Worm (Caenorhabditis elegans) whole organism, L4 larva: ENCODE results near the gene Y39D8A.1.

Experiments
- F26F4.8 ChIP-seq: fragments of 200-800 bp; sonication (Bioruptor generic); conservative IDR thresholded peaks from 2 replicates; pipeline ENCODE4 v1.3.6; 2022; ENCODE audit warnings: missing genetic modification characterization, missing compliant biosample characterization
- F44E2.7 ChIP-seq: fragments of 200-800 bp; sonication (Bioruptor generic); IDR thresholded peaks from 2 replicates; pipeline ENCODE4 v2.1.2; 2022; ENCODE audit warnings: missing genetic modification characterization, missing compliant biosample characterization
- R02D3.7 ChIP-seq: fragments of 150-350 bp; sonication (generic microtip); optimal IDR thresholded peaks from 3 replicates; lab custom pipeline; 2014; ENCODE audit warnings: missing biosample characterization, missing genetic modification characterization
- T26A8.4 ChIP-seq: fragments of 200-800 bp; sonication (Bioruptor generic); IDR thresholded peaks from 2 replicates; pipeline ENCODE4 v1.3.6; 2022; ENCODE audit warnings: missing genetic modification characterization, missing compliant biosample characterization
- Y105C5A.15 ChIP-seq: fragments of 200-800 bp; sonication (Bioruptor generic); IDR thresholded peaks from 2 replicates; pipeline ENCODE4 v1.3.6; 2022; ENCODE audit warnings: missing genetic modification characterization, missing compliant biosample characterization
- Y5F2A.4 ChIP-seq: fragments of 200-800 bp; sonication (Bioruptor generic); optimal IDR thresholded peaks from 2 replicates; lab custom pipeline; 2018; ENCODE audit warnings: mild to moderate bottlenecking, missing genetic modification characterization, missing compliant biosample characterization
- Y75B8A.6 ChIP-seq: fragments of 200-800 bp; sonication (Bioruptor generic); IDR thresholded peaks from 2 replicates; pipeline ENCODE4 v1.3.6; 2022; ENCODE audit warnings: missing genetic modification reagents, missing genetic modification characterization, missing compliant biosample characterization
- ZK546.5 ChIP-seq, 2 experiments: sonication (generic microtip); optimal IDR thresholded peaks; 2 replicates each; lab custom pipeline; 2017; ENCODE audit warnings: missing biosample characterization in 2 of 2, missing genetic modification characterization in 2 of 2
- ama-1 ChIP-seq: fragments of 150-350 bp; optimal IDR thresholded peaks from 2 replicates; lab custom pipeline; 2014; ENCODE audit warnings: inconsistent platforms, mixed read lengths
- arid-1 ChIP-seq: fragments of 200-800 bp; sonication (Bioruptor generic); conservative IDR thresholded peaks from 2 replicates; pipeline ENCODE4 v1.3.6; 2022; ENCODE audit warnings: missing genetic modification reagents, missing genetic modification characterization, missing compliant biosample characterization
- ceh-28 ChIP-seq: fragments of 150-350 bp; optimal IDR thresholded peaks from 2 replicates; lab custom pipeline; 2014; ENCODE audit warnings: missing biosample characterization, missing genetic modification reagents, missing genetic modification characterization
- ceh-62 ChIP-seq: sonication (generic microtip); optimal IDR thresholded peaks from 2 replicates; lab custom pipeline; 2017; ENCODE audit warnings: missing biosample characterization, missing genetic modification characterization
- ceh-82 ChIP-seq: sonication (generic microtip); optimal IDR thresholded peaks from 2 replicates; lab custom pipeline; 2017; ENCODE audit warnings: missing biosample characterization, missing genetic modification characterization
- daf-12 ChIP-seq: fragments of 150-350 bp; optimal IDR thresholded peaks from 2 replicates; lab custom pipeline; 2014; ENCODE audit warnings: missing biosample characterization, missing genetic modification reagents, missing genetic modification characterization
- dmd-6 ChIP-seq: fragments of 200-800 bp; sonication (Bioruptor generic); IDR thresholded peaks from 2 replicates; pipeline ENCODE4 v1.3.6; 2022; ENCODE audit warnings: missing genetic modification reagents, missing genetic modification characterization, missing compliant biosample characterization
- dmd-8 ChIP-seq: fragments of 200-800 bp; sonication (Bioruptor generic); IDR thresholded peaks from 2 replicates; pipeline ENCODE4 v1.3.6; 2022; ENCODE audit warnings: missing genetic modification characterization, missing compliant biosample characterization
- dpl-1 ChIP-seq: fragments of 150-350 bp; optimal IDR thresholded peaks from 2 replicates; lab custom pipeline; 2014; ENCODE audit warnings: missing biosample characterization, missing genetic modification reagents, missing genetic modification characterization
- egl-43 ChIP-seq: fragments of 200-800 bp; sonication (Bioruptor generic); IDR thresholded peaks from 2 replicates; pipeline ENCODE4 v1.3.6; 2022; ENCODE audit warnings: missing genetic modification reagents, missing genetic modification characterization, missing compliant biosample characterization
- fkh-10 ChIP-seq: fragments of 150-350 bp; optimal IDR thresholded peaks from 2 replicates; lab custom pipeline; 2014; ENCODE audit warnings: missing biosample characterization, missing genetic modification reagents, missing genetic modification characterization
- hlh-11 ChIP-seq: fragments of 200-800 bp; sonication (Bioruptor generic); optimal IDR thresholded peaks from 2 replicates; lab custom pipeline; 2018; ENCODE audit warnings: mild to moderate bottlenecking, missing genetic modification characterization, missing compliant biosample characterization
- hlh-30 ChIP-seq: sonication (generic microtip); optimal IDR thresholded peaks from 2 replicates; lab custom pipeline; 2017; ENCODE audit warnings: antibody characterized with exemption, mild to moderate bottlenecking, missing genetic modification characterization, missing compliant biosample characterization; ENCODE audit not compliant: insufficient read depth
- hmg-1.1 ChIP-seq: fragments of 200-800 bp; sonication (Bioruptor generic); IDR thresholded peaks from 2 replicates; pipeline ENCODE4 v1.3.6; 2022; ENCODE audit warnings: missing genetic modification reagents, missing genetic modification characterization, missing compliant biosample characterization
- jun-1 ChIP-seq: fragments of 150-350 bp; optimal IDR thresholded peaks from 2 replicates; lab custom pipeline; 2014; ENCODE audit warnings: missing biosample characterization, missing genetic modification reagents, missing genetic modification characterization
- lin-1 ChIP-seq: fragments of 200-800 bp; sonication (Bioruptor generic); IDR thresholded peaks from 2 replicates; pipeline ENCODE4 v1.3.6; 2022; ENCODE audit warnings: missing genetic modification reagents, missing genetic modification characterization, missing compliant biosample characterization
- lin-38 ChIP-seq: fragments of 200-800 bp; sonication (Bioruptor generic); IDR thresholded peaks from 2 replicates; pipeline ENCODE4 v1.3.6; 2022; ENCODE audit warnings: missing genetic modification reagents, missing genetic modification characterization, missing compliant biosample characterization
- lir-3 ChIP-seq: sonication (generic microtip); optimal IDR thresholded peaks from 2 replicates; lab custom pipeline; 2016; ENCODE audit warnings: mild to moderate bottlenecking, missing genetic modification characterization, missing compliant biosample characterization
- madf-5 ChIP-seq, 2 experiments: fragments of 200-800 bp; sonication (Bioruptor generic); IDR thresholded peaks; 2 replicates each; pipeline ENCODE4 v1.3.6; 2022; ENCODE audit warnings: missing compliant biosample characterization in 2 of 2, missing genetic modification characterization in 2 of 2
- mdl-1 ChIP-seq, 2 experiments: fragments of 150-350 bp in 1 of 2; sonication (generic microtip) in 1 of 2; optimal IDR thresholded peaks; 2 replicates each; lab custom pipeline; 2014 to 2017; ENCODE audit warnings: missing biosample characterization in 2 of 2, missing genetic modification characterization in 2 of 2
- mdt-29 ChIP-seq: fragments of 200-800 bp; sonication (Bioruptor generic); IDR thresholded peaks from 2 replicates; pipeline ENCODE4 v1.3.6; 2022; ENCODE audit warnings: missing genetic modification reagents, missing genetic modification characterization, missing compliant biosample characterization
- nhr-10 ChIP-seq: fragments of 150-350 bp; optimal IDR thresholded peaks from 2 replicates; lab custom pipeline; 2014; ENCODE audit warnings: missing biosample characterization, missing genetic modification characterization
- nhr-102 ChIP-seq: sonication (generic microtip); optimal IDR thresholded peaks from 2 replicates; lab custom pipeline; 2016; ENCODE audit warnings: mild to moderate bottlenecking, missing genetic modification characterization, moderate library complexity, missing compliant biosample characterization
- nhr-111 ChIP-seq: fragments of 200-800 bp; sonication (Bioruptor generic); optimal IDR thresholded peaks from 2 replicates; lab custom pipeline; 2018; ENCODE audit warnings: mild to moderate bottlenecking, missing genetic modification characterization, missing compliant biosample characterization
- nhr-25 ChIP-seq: sonication (generic microtip); optimal IDR thresholded peaks from 2 replicates; lab custom pipeline; 2017; ENCODE audit warnings: missing genetic modification characterization, mild to moderate bottlenecking, missing compliant biosample characterization, antibody characterized with exemption, moderate library complexity, borderline replicate concordance; ENCODE audit not compliant: insufficient read depth
- nhr-28 ChIP-seq: fragments of 150-350 bp; optimal IDR thresholded peaks from 2 replicates; lab custom pipeline; 2014; ENCODE audit warnings: missing biosample characterization, missing genetic modification characterization
- nhr-6 ChIP-seq: fragments of 150-350 bp; optimal IDR thresholded peaks from 2 replicates; lab custom pipeline; 2014; ENCODE audit warnings: missing biosample characterization, missing genetic modification characterization
- nhr-77 ChIP-seq: fragments of 150-350 bp; optimal IDR thresholded peaks from 2 replicates; lab custom pipeline; 2014; ENCODE audit warnings: missing biosample characterization, missing genetic modification characterization
- saeg-2 ChIP-seq: fragments of 200-800 bp; sonication (Bioruptor generic); IDR thresholded peaks from 2 replicates; pipeline ENCODE4 v1.3.6; 2022; ENCODE audit warnings: missing genetic modification reagents, missing genetic modification characterization, missing compliant biosample characterization
- skn-1 ChIP-seq: fragments of 150-350 bp; optimal IDR thresholded peaks from 2 replicates; lab custom pipeline; 2014; ENCODE audit warnings: missing biosample characterization, missing genetic modification characterization
- snpc-1.2 ChIP-seq: fragments of 200-800 bp; sonication (Bioruptor generic); IDR thresholded peaks from 2 replicates; pipeline ENCODE4 v1.3.6; 2022; ENCODE audit warnings: missing genetic modification reagents, missing genetic modification characterization, missing compliant biosample characterization
- snpc-4 ChIP-seq: fragments of 150-350 bp; optimal IDR thresholded peaks from 2 replicates; lab custom pipeline; 2014; ENCODE audit warnings: missing biosample characterization, missing genetic modification characterization
- spr-1 ChIP-seq: sonication (generic microtip); optimal IDR thresholded peaks from 2 replicates; lab custom pipeline; 2016; ENCODE audit warnings: mild to moderate bottlenecking, missing genetic modification characterization, missing compliant biosample characterization
- spr-3 ChIP-seq: fragments of 200-800 bp; sonication (Bioruptor generic); optimal IDR thresholded peaks from 2 replicates; lab custom pipeline; 2018; ENCODE audit warnings: mild to moderate bottlenecking, missing genetic modification characterization, missing compliant biosample characterization
- tra-1 ChIP-seq: fragments of 200-800 bp; sonication (Bioruptor generic); IDR thresholded peaks from 2 replicates; pipeline ENCODE4 v1.3.6; 2022; ENCODE audit warnings: missing genetic modification reagents, missing genetic modification characterization, missing compliant biosample characterization
- unc-130 ChIP-seq: sonication (generic microtip); optimal IDR thresholded peaks from 2 replicates; lab custom pipeline; 2016; ENCODE audit warnings: missing genetic modification reagents, missing genetic modification characterization, missing compliant biosample characterization
- vab-7 ChIP-seq: fragments of 200-800 bp; sonication (Bioruptor generic); IDR thresholded peaks from 2 replicates; pipeline ENCODE4 v1.3.6; 2022; ENCODE audit warnings: missing genetic modification reagents, missing genetic modification characterization, missing compliant biosample characterization
- zfp-2 ChIP-seq: sonication (generic microtip); optimal IDR thresholded peaks from 2 replicates; lab custom pipeline; 2016; ENCODE audit warnings: mild to moderate bottlenecking, missing genetic modification characterization, missing compliant biosample characterization
- ztf-11 ChIP-seq: fragments of 150-350 bp; optimal IDR thresholded peaks from 2 replicates; lab custom pipeline; 2014; ENCODE audit warnings: missing biosample characterization, missing genetic modification characterization

Gene Y39D8A.1

DNA sequence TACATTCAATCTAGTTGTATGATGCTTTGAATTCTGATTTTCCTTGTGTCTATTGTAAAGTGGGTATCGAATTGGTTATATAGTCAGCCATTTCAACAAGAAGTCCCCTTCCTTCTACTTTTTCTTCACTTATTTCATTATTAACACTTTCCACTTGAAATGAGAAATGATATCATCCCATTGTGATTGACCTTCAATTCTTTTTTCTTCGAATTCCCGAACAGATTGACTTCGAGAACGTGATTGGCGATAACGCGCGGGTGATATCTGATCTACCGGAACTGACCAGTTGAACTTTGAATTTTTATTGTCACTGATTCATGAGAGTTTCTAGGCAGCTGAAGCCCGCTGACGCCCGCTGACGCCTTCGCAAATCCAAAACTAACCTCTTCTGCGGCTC lies 40.3 kb upstream of the Y39D8A.1 start (continued):
- TF ChIP-seq ama-1 (lab: Kevin White, UChicago): no peak
- no peak for TF ChIP-seq ztf-11 (tag; lab: Kevin White, UChicago)
- no peak for TF ChIP-seq fkh-10 (GFP tag; lab: Kevin White, UChicago)
- no peak for TF ChIP-seq vab-7 (GFP tag; lab: Robert Waterston, UW)
- TF ChIP-seq Y75B8A.6: no peak
- TF ChIP-seq nhr-102 (tag; lab: Kevin White, UChicago): no peak
- TF ChIP-seq snpc-1.2 (GFP tag; lab: Robert Waterston, UW): no peak
- no peak for TF ChIP-seq arid-1 (GFP tag; lab: Robert Waterston, UW)
- TF ChIP-seq nhr-25: no peak
- TF ChIP-seq spr-1: no peak
- no peak for TF ChIP-seq spr-3 (GFP tag; lab: Kevin White, UChicago)
- peak in 1 of 2 experiments; percentile 22 for TF ChIP-seq mdl-1 (tag; optimal IDR thresholded peaks at IDR 0.05; lab: Kevin White, UChicago)
- TF ChIP-seq unc-130 (GFP tag; lab: Kevin White, UChicago): no peak
- TF ChIP-seq dpl-1 (GFP tag; lab: Kevin White, UChicago): no peak
- peak; percentile 31 for TF ChIP-seq dmd-6 (GFP tag; lab: Robert Waterston, UW)
- peak; percentile 63 for TF ChIP-seq nhr-28
- TF ChIP-seq ceh-62: no peak
- TF ChIP-seq lir-3: no peak
- TF ChIP-seq ZK546.5 (tag; optimal IDR thresholded peaks at IDR 0.05; lab: Kevin White, UChicago): no peak
- no peak for TF ChIP-seq snpc-4 (tag; lab: Kevin White, UChicago)
- TF ChIP-seq lin-1 (GFP tag; lab: Robert Waterston, UW): no peak
- TF ChIP-seq dmd-8 (GFP tag; lab: Robert Waterston, UW): no peak
- no peak for TF ChIP-seq F44E2.7 (GFP tag; lab: Robert Waterston, UW)
- no peak for TF ChIP-seq saeg-2 (GFP tag; lab: Robert Waterston, UW)
- no peak for TF ChIP-seq Y5F2A.4 (GFP tag; lab: Kevin White, UChicago)
- no peak for TF ChIP-seq T26A8.4 (GFP tag; lab: Robert Waterston, UW)
- no peak for TF ChIP-seq madf-5 (GFP tag; IDR thresholded peaks at IDR 0.05; lab: Robert Waterston, UW)
- no peak for TF ChIP-seq nhr-111 (GFP tag; lab: Kevin White, UChicago)
- TF ChIP-seq hmg-1.1: no peak
- 0 out of 2 replicates have a peak, but pooled peaks have one; percentile 28 for TF ChIP-seq tra-1
- TF ChIP-seq daf-12: no peak
- TF ChIP-seq hlh-30 (tag; lab: Kevin White, UChicago): peak; percentile 29
- no peak for TF ChIP-seq mdt-29 (GFP tag; lab: Robert Waterston, UW)
- TF ChIP-seq egl-43 (GFP tag; lab: Robert Waterston, UW): no peak
- TF ChIP-seq nhr-6 (tag; lab: Kevin White, UChicago): no peak
- TF ChIP-seq jun-1 (tag; lab: Kevin White, UChicago): no peak
- TF ChIP-seq skn-1: no peak
- no peak for TF ChIP-seq nhr-10 (tag; lab: Kevin White, UChicago)
- no peak for TF ChIP-seq F26F4.8 (GFP tag; lab: Robert Waterston, UW)
- TF ChIP-seq, all 104 proteins: peak for 8

DNA sequence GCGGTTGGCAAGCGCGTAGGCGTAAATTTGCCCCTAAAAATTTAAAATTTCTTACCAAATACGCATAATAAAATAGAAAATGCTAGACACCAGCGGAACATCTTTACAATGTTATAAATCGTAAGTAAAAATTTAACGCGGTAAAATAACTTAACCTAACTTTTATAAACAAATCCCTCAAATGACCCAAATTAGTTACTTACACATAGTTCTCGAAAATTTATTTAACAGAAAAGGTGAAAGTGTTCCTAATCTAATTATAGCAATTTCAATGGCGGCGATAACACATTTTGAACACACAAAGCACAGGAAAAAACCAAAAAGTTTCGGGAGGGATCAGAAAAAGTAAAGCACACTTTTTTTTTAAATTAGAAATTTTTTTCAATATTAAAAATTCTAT lies 38.3 kb upstream of the Y39D8A.1 start, which contains the start of gene mltn-8:
Gene mltn-8 (minus strand): TSS at position 101 of the 400 bp plus-strand sequence.
- TF ChIP-seq ceh-82 (tag; lab: Kevin White, UChicago) (no peak), F44E2.7 (GFP tag; lab: Robert Waterston, UW) (no peak), zfp-2 (tag; lab: Kevin White, UChicago) (no peak), R02D3.7 (tag; lab: Kevin White, UChicago) (no peak), nhr-25 (no peak), lin-38 (GFP tag; lab: Robert Waterston, UW) (no peak), hlh-11 (tag; lab: Kevin White, UChicago) (no peak), spr-1 (no peak), ceh-28 (no peak), Y105C5A.15 (GFP tag; lab: Robert Waterston, UW) (no peak), nhr-77 (tag; lab: Kevin White, UChicago) (no peak)
